Worm (Caenorhabditis elegans) whole organism, young adult: ENCODE data around the gene Y32H12A.6.

Experiments
- B0261.1 ChIP-seq: sonication (generic microtip); optimal IDR thresholded peaks from 2 replicates; lab custom pipeline; 2016; ENCODE audit warnings: mild to moderate bottlenecking, missing genetic modification characterization, moderate library complexity, missing compliant biosample characterization
- C06A6.2 ChIP-seq: fragments of 200-800 bp; sonication (Bioruptor generic); conservative IDR thresholded peaks from 2 replicates; pipeline ENCODE4 v1.3.6; 2022; ENCODE audit warnings: missing genetic modification characterization, missing compliant biosample characterization
- F22D6.2 ChIP-seq: sonication (generic microtip); optimal IDR thresholded peaks from 2 replicates; lab custom pipeline; 2016; ENCODE audit warnings: mild to moderate bottlenecking, missing genetic modification characterization, missing compliant biosample characterization
- F23B12.7 ChIP-seq: sonication (generic microtip); optimal IDR thresholded peaks from 2 replicates; lab custom pipeline; 2017; ENCODE audit warnings: missing genetic modification characterization, mild to moderate bottlenecking, missing compliant biosample characterization, antibody characterized with exemption, moderate library complexity; ENCODE audit not compliant: insufficient read depth
- F55B11.4 ChIP-seq: sonication (generic microtip); optimal IDR thresholded peaks from 2 replicates; lab custom pipeline; 2016; ENCODE audit warnings: missing compliant biosample characterization, missing genetic modification characterization, borderline replicate concordance; ENCODE audit not compliant: insufficient read depth
- T26A5.8 ChIP-seq: sonication (generic microtip); optimal IDR thresholded peaks from 2 replicates; lab custom pipeline; 2016; ENCODE audit warnings: missing genetic modification characterization, missing compliant biosample characterization
- Y53F4B.3 ChIP-seq: fragments of 200-800 bp; sonication (Bioruptor generic); IDR thresholded peaks from 2 replicates; pipeline ENCODE4 v1.3.6; 2022; ENCODE audit warnings: missing genetic modification reagents, missing genetic modification characterization, missing compliant biosample characterization
- Y53G8AR.9 ChIP-seq: fragments of 200-800 bp; sonication (Bioruptor generic); conservative IDR thresholded peaks from 2 replicates; pipeline ENCODE4 v1.3.6; 2022; ENCODE audit warnings: missing genetic modification reagents, missing genetic modification characterization, missing compliant biosample characterization
- Y67H2A.10 ChIP-seq: fragments of 200-800 bp; sonication (Bioruptor generic); conservative IDR thresholded peaks from 2 replicates; pipeline ENCODE4 v1.3.6; 2022; ENCODE audit warnings: missing genetic modification reagents, missing genetic modification characterization, missing compliant biosample characterization
- Y79H2A.3 ChIP-seq: fragments of 200-800 bp; sonication (Bioruptor generic); conservative IDR thresholded peaks from 2 replicates; pipeline ENCODE4 v1.3.6; 2022; ENCODE audit warnings: missing genetic modification reagents, missing genetic modification characterization, missing compliant biosample characterization
- Y95B8A.8 ChIP-seq: fragments of 200-800 bp; sonication (Bioruptor generic); IDR thresholded peaks from 2 replicates; pipeline ENCODE4 v1.3.6; 2022; ENCODE audit warnings: missing genetic modification reagents, missing genetic modification characterization, missing compliant biosample characterization
- atf-7 ChIP-seq: sonication (generic microtip); optimal IDR thresholded peaks from 2 replicates; lab custom pipeline; 2017; ENCODE audit warnings: mild to moderate bottlenecking, missing genetic modification characterization, missing compliant biosample characterization
- athp-1 ChIP-seq: sonication (generic microtip); optimal IDR thresholded peaks from 2 replicates; lab custom pipeline; 2017; ENCODE audit warnings: mild to moderate bottlenecking, missing genetic modification characterization, missing compliant biosample characterization
- attf-3 ChIP-seq: fragments of 200-800 bp; sonication (Bioruptor generic); conservative IDR thresholded peaks from 2 replicates; pipeline ENCODE4 v1.3.6; 2022; ENCODE audit warnings: missing genetic modification reagents, missing genetic modification characterization, missing compliant biosample characterization
- attf-5 ChIP-seq: fragments of 200-800 bp; sonication (Bioruptor generic); optimal IDR thresholded peaks from 2 replicates; lab custom pipeline; 2018; ENCODE audit warnings: mild to moderate bottlenecking, missing genetic modification characterization, missing compliant biosample characterization
- cebp-2 ChIP-seq: fragments of 200-800 bp; sonication (Bioruptor generic); IDR thresholded peaks from 2 replicates; pipeline ENCODE4 v1.3.6; 2022; ENCODE audit warnings: missing genetic modification characterization, missing compliant biosample characterization
- ceh-79 ChIP-seq: sonication (generic microtip); optimal IDR thresholded peaks from 2 replicates; lab custom pipeline; 2017; ENCODE audit warnings: mild to moderate bottlenecking, missing genetic modification characterization, missing compliant biosample characterization
- ceh-91 ChIP-seq: fragments of 200-800 bp; sonication (Bioruptor generic); IDR thresholded peaks from 2 replicates; pipeline ENCODE4 v1.3.6; 2022; ENCODE audit warnings: missing genetic modification reagents, missing genetic modification characterization, missing compliant biosample characterization
- dox-1 ChIP-seq: fragments of 200-800 bp; sonication (Bioruptor generic); IDR thresholded peaks from 2 replicates; pipeline ENCODE4 v1.3.6; 2022; ENCODE audit warnings: missing genetic modification reagents, missing genetic modification characterization, missing compliant biosample characterization
- efl-1 ChIP-seq: fragments of 150-350 bp; optimal IDR thresholded peaks from 2 replicates; lab custom pipeline; 2014; ENCODE audit warnings: missing biosample characterization, missing genetic modification reagents, missing genetic modification characterization
- egl-18 ChIP-seq: fragments of 200-800 bp; sonication (Bioruptor generic); IDR thresholded peaks from 2 replicates; pipeline ENCODE4 v1.3.6; 2022; ENCODE audit warnings: missing genetic modification reagents, missing genetic modification characterization, missing compliant biosample characterization
- egl-44 ChIP-seq: fragments of 200-800 bp; sonication (Bioruptor generic); IDR thresholded peaks from 2 replicates; pipeline ENCODE4 v1.3.6; 2022; ENCODE audit warnings: missing genetic modification reagents, missing genetic modification characterization, missing compliant biosample characterization
- ets-4 ChIP-seq: fragments of 200-800 bp; sonication (Bioruptor generic); optimal IDR thresholded peaks from 2 replicates; lab custom pipeline; 2018; ENCODE audit warnings: mild to moderate bottlenecking, missing genetic modification characterization, missing compliant biosample characterization
- hlh-26 ChIP-seq: fragments of 200-800 bp; sonication (Bioruptor generic); conservative IDR thresholded peaks from 2 replicates; pipeline ENCODE4 v1.3.6; 2022; ENCODE audit warnings: missing genetic modification reagents, missing genetic modification characterization, missing compliant biosample characterization
- hmg-1.2 ChIP-seq: fragments of 200-800 bp; sonication (Bioruptor generic); IDR thresholded peaks from 2 replicates; pipeline ENCODE4 v1.3.6; 2022; ENCODE audit warnings: missing genetic modification reagents, missing genetic modification characterization, missing compliant biosample characterization
- let-526 ChIP-seq: fragments of 200-800 bp; sonication (Bioruptor generic); IDR thresholded peaks from 2 replicates; pipeline ENCODE4 v1.3.6; 2022; ENCODE audit warnings: missing genetic modification reagents, missing genetic modification characterization, missing compliant biosample characterization
- let-607 ChIP-seq, 2 experiments: fragments of 200-800 bp in 1 of 2; sonication (Bioruptor generic) in 1 of 2; sonication (generic microtip) in 1 of 2; optimal IDR thresholded peaks; 2 replicates each; lab custom pipeline; 2016 to 2018; ENCODE audit warnings: mild to moderate bottlenecking in 2 of 2, missing compliant biosample characterization in 2 of 2, missing genetic modification characterization in 2 of 2, moderate library complexity in 2 of 2, missing genotype in 1 of 2
- lin-54 ChIP-seq: fragments of 200-800 bp; sonication (Bioruptor generic); optimal IDR thresholded peaks from 2 replicates; lab custom pipeline; 2018; ENCODE audit warnings: mild to moderate bottlenecking, missing genetic modification characterization, missing compliant biosample characterization
- lsl-1 ChIP-seq: fragments of 200-800 bp; sonication (Bioruptor generic); optimal IDR thresholded peaks from 2 replicates; lab custom pipeline; 2018; ENCODE audit warnings: mild to moderate bottlenecking, missing genetic modification characterization, moderate library complexity, missing compliant biosample characterization
- madf-3 ChIP-seq: fragments of 200-800 bp; sonication (Bioruptor generic); IDR thresholded peaks from 2 replicates; pipeline ENCODE4 v1.3.6; 2022; ENCODE audit warnings: missing genetic modification reagents, missing genetic modification characterization, missing compliant biosample characterization
- madf-6 ChIP-seq: fragments of 200-800 bp; sonication (Bioruptor generic); IDR thresholded peaks from 2 replicates; pipeline ENCODE4 v1.3.6; 2022; ENCODE audit warnings: missing genetic modification reagents, missing genetic modification characterization, missing compliant biosample characterization
- madf-8 ChIP-seq: fragments of 200-800 bp; sonication (Bioruptor generic); conservative IDR thresholded peaks from 2 replicates; pipeline ENCODE4 v1.3.6; 2022; ENCODE audit warnings: missing genetic modification reagents, missing genetic modification characterization, missing compliant biosample characterization
- mcd-1 ChIP-seq: fragments of 200-800 bp; sonication (Bioruptor generic); IDR thresholded peaks from 2 replicates; pipeline ENCODE4 v1.3.6; 2022; ENCODE audit warnings: missing genetic modification reagents, missing genetic modification characterization, missing compliant biosample characterization
- mel-28 ChIP-seq: sonication (generic microtip); optimal IDR thresholded peaks from 2 replicates; lab custom pipeline; 2016; ENCODE audit warnings: borderline replicate concordance, mild to moderate bottlenecking, missing genetic modification characterization, missing compliant biosample characterization
- mes-4 ChIP-seq: sonication (generic microtip); optimal IDR thresholded peaks from 2 replicates; lab custom pipeline; 2016; ENCODE audit warnings: missing genotype, missing genetic modification characterization, missing compliant biosample characterization
- nfyb-1 ChIP-seq: fragments of 200-800 bp; sonication (Bioruptor generic); IDR thresholded peaks from 2 replicates; pipeline ENCODE4 v1.3.6; 2022; ENCODE audit warnings: missing genetic modification reagents, missing genetic modification characterization, missing compliant biosample characterization
- nhr-80 ChIP-seq: sonication (generic microtip); optimal IDR thresholded peaks from 2 replicates; lab custom pipeline; 2016; ENCODE audit warnings: missing genetic modification characterization, missing compliant biosample characterization
- nhr-90 ChIP-seq: sonication (generic microtip); optimal IDR thresholded peaks from 2 replicates; lab custom pipeline; 2016; ENCODE audit warnings: missing genotype, mild to moderate bottlenecking, missing genetic modification characterization, missing compliant biosample characterization
- pha-4 ChIP-seq: fragments of 150-350 bp; sonication (generic microtip); optimal IDR thresholded peaks from 2 replicates; lab custom pipeline; 2014; ENCODE audit warnings: missing biosample characterization, missing genetic modification reagents, missing genetic modification characterization
- rcor-1 ChIP-seq: fragments of 200-800 bp; sonication (Bioruptor generic); IDR thresholded peaks from 2 replicates; pipeline ENCODE4 v1.3.6; 2022; ENCODE audit warnings: missing genetic modification reagents, missing genetic modification characterization, missing compliant biosample characterization
- snpc-3.4 ChIP-seq: sonication (generic microtip); optimal IDR thresholded peaks from 2 replicates; lab custom pipeline; 2017; ENCODE audit warnings: missing genetic modification characterization, mild to moderate bottlenecking, missing compliant biosample characterization, antibody characterized with exemption, moderate library complexity, missing genotype, missing genetic modification reagents
- snpc-4 ChIP-seq, 5 experiments: fragments of 150-350 bp in 1 of 5; sonication (generic microtip) in 4 of 5; optimal IDR thresholded peaks; 2 replicates each; lab custom pipeline; 2014 to 2018; ENCODE audit warnings: missing genetic modification characterization in 5 of 5, missing biosample characterization in 3 of 5, antibody characterized with exemption in 2 of 5, mild to moderate bottlenecking in 2 of 5, missing compliant biosample characterization in 2 of 5, missing genotype in 2 of 5, moderate library complexity in 2 of 5, missing genetic modification reagents in 1 of 5
- tbp1 ChIP-seq: fragments of 200-800 bp; sonication (Bioruptor generic); optimal IDR thresholded peaks from 2 replicates; lab custom pipeline; 2018; ENCODE audit warnings: mild to moderate bottlenecking, missing genetic modification characterization, missing compliant biosample characterization
- unc-62 ChIP-seq: fragments of 150-350 bp; optimal IDR thresholded peaks from 2 replicates; lab custom pipeline; 2014; ENCODE audit warnings: missing biosample characterization, missing genetic modification reagents, missing genetic modification characterization
- xnd-1 ChIP-seq: sonication (generic microtip); optimal IDR thresholded peaks from 2 replicates; lab custom pipeline; 2016; ENCODE audit warnings: missing genotype, missing genetic modification reagents, missing genetic modification characterization, missing compliant biosample characterization
- zim-3 ChIP-seq: sonication (generic microtip); optimal IDR thresholded peaks from 2 replicates; lab custom pipeline; 2017; ENCODE audit warnings: mild to moderate bottlenecking, missing genetic modification characterization, moderate library complexity, missing compliant biosample characterization
- ztf-18 ChIP-seq: sonication (generic microtip); optimal IDR thresholded peaks from 2 replicates; lab custom pipeline; 2016; ENCODE audit warnings: missing genotype, mild to moderate bottlenecking, missing genetic modification characterization, missing compliant biosample characterization
- ztf-3 ChIP-seq: fragments of 200-800 bp; sonication (Bioruptor generic); optimal IDR thresholded peaks from 2 replicates; lab custom pipeline; 2018; ENCODE audit warnings: mild to moderate bottlenecking, missing genetic modification characterization, missing compliant biosample characterization

Gene Y32H12A.6

ce11 chrIII:5380554-5380953, 1.4 kb downstream of the Y32H12A.6 start (continued):
- TF ChIP-seq madf-8 (GFP tag; lab: Robert Waterston, UW) (peak; percentile 76), egl-44 (GFP tag; lab: Robert Waterston, UW) (no peak), dox-1 (GFP tag; lab: Robert Waterston, UW) (peak; percentile 42; the same call in 1 of the 2 replicates), Y53G8AR.9 (no peak), mel-28 (no peak), atf-7 (no peak), F23B12.7 (tag; lab: Kevin White, UChicago) (no peak), let-607 (tag; optimal IDR thresholded peaks at IDR 0.05; lab: Kevin White, UChicago) (no peak), Y79H2A.3 (GFP tag; lab: Robert Waterston, UW) (0 out of 2 replicates have a peak, but pooled peaks have one; percentile 20), ztf-18 (tag; lab: Kevin White, UChicago) (no peak), nhr-80 (tag; lab: Kevin White, UChicago) (no peak), ceh-79 (tag; lab: Kevin White, UChicago) (no peak), nfyb-1 (no peak), ceh-91 (GFP tag; lab: Robert Waterston, UW) (peak; percentile 68), zim-3 (tag; lab: Kevin White, UChicago) (no peak), F22D6.2 (tag; lab: Kevin White, UChicago) (no peak), cebp-2 (GFP tag; lab: Robert Waterston, UW) (no peak), ets-4 (GFP tag; lab: Kevin White, UChicago) (no peak), C06A6.2 (no peak), lin-54 (GFP tag; lab: Kevin White, UChicago) (peak; percentile 28), attf-3 (GFP tag; lab: Robert Waterston, UW) (no peak), efl-1 (GFP tag; lab: Kevin White, UChicago) (peak; percentile 29), T26A5.8 (no peak), lsl-1 (peak; percentile 99), madf-6 (GFP tag; lab: Robert Waterston, UW) (peak; percentile 91), let-526 (no peak), Y95B8A.8 (0 out of 2 replicates have a peak, but pooled peaks have one; percentile 28), nhr-90 (tag; lab: Kevin White, UChicago) (no peak), tbp1 (peak; percentile 23), madf-3 (GFP tag; lab: Robert Waterston, UW) (no peak)

ce11 chrIII:5379879-5380331, 2.1 kb downstream of the Y32H12A.6 start, which contains the start of gene paqr-2:
Gene paqr-2, minus strand, starts transcription at chrIII:5379929.
- TF ChIP-seq unc-62 (GFP tag; lab: Kevin White, UChicago), result no peak
- TF ChIP-seq let-526, result no peak
- TF ChIP-seq xnd-1 (tag; lab: Kevin White, UChicago), result no peak
- no peak for TF ChIP-seq Y53F4B.3 (GFP tag; lab: Robert Waterston, UW)
- no peak for TF ChIP-seq nfyb-1
- TF ChIP-seq athp-1 (tag; lab: Kevin White, UChicago), result no peak
- TF ChIP-seq hmg-1.2, result 0 out of 2 replicates have a peak, but pooled peaks have one; percentile 18
- no peak for TF ChIP-seq snpc-4 (GFP tag; optimal IDR thresholded peaks at IDR 0.05; lab: Kevin White, UChicago)
- no peak for TF ChIP-seq snpc-4 (tag; optimal IDR thresholded peaks at IDR 0.05; lab: Kevin White, UChicago)
- TF ChIP-seq hlh-26, result no peak
- peak; percentile 38 for TF ChIP-seq nhr-80 (tag; lab: Kevin White, UChicago)
- no peak; the same call in 1 of the 2 replicates for TF ChIP-seq dox-1 (GFP tag; lab: Robert Waterston, UW)
- no peak for TF ChIP-seq Y67H2A.10 (GFP tag; lab: Robert Waterston, UW)
- TF ChIP-seq attf-5, result peak; percentile 52
- no peak for TF ChIP-seq B0261.1 (tag; lab: Kevin White, UChicago)
- TF ChIP-seq snpc-3.4, result no peak
- TF ChIP-seq rcor-1 (GFP tag; lab: Robert Waterston, UW), result no peak
- no peak for TF ChIP-seq ztf-3
- TF ChIP-seq mes-4, result no peak
- TF ChIP-seq tbp1, result no peak
- no peak for TF ChIP-seq F55B11.4
- TF ChIP-seq egl-18 (GFP tag; lab: Robert Waterston, UW), result no peak
- peak; percentile 56 for TF ChIP-seq mcd-1 (GFP tag; lab: Robert Waterston, UW)
- peak; percentile 11 for TF ChIP-seq pha-4
